Worm (Caenorhabditis elegans) whole organism, L3 larva: ENCODE data around the gene K08F4.5.

ENCODE experiments used
- R02D3.7 ChIP-seq: fragments of 150-350 bp; optimal IDR thresholded peaks from 2 replicates; lab custom pipeline; 2014; ENCODE audit warnings: missing biosample characterization, missing genetic modification characterization
- ZK546.5 ChIP-seq: sonication (generic microtip); optimal IDR thresholded peaks from 2 replicates; lab custom pipeline; 2017; ENCODE audit warnings: missing biosample characterization, missing genetic modification characterization
- aly-2 ChIP-seq: fragments of 150-350 bp; optimal IDR thresholded peaks from 2 replicates; lab custom pipeline; 2014; ENCODE audit warnings: missing biosample characterization, missing genetic modification characterization
- ama-1 ChIP-seq: fragments of 150-350 bp; optimal IDR thresholded peaks from 2 replicates; lab custom pipeline; 2018
- ceh-16 ChIP-seq: sonication (generic microtip); optimal IDR thresholded peaks from 2 replicates; lab custom pipeline; 2017; ENCODE audit warnings: missing biosample characterization, missing genetic modification characterization
- ceh-28 ChIP-seq: fragments of 150-350 bp; optimal IDR thresholded peaks from 2 replicates; lab custom pipeline; 2014; ENCODE audit warnings: missing biosample characterization, missing genetic modification reagents, missing genetic modification characterization
- ceh-82 ChIP-seq: fragments of 150-350 bp; optimal IDR thresholded peaks from 2 replicates; lab custom pipeline; 2014; ENCODE audit warnings: missing biosample characterization, missing genetic modification characterization
- ceh-9 ChIP-seq: sonication (generic microtip); optimal IDR thresholded peaks from 2 replicates; lab custom pipeline; 2018; ENCODE audit warnings: missing biosample characterization, missing genetic modification characterization
- egl-27 ChIP-seq: sonication (generic microtip); optimal IDR thresholded peaks from 4 replicates; lab custom pipeline; 2017; ENCODE audit warnings: missing biosample characterization, missing genetic modification reagents, missing genetic modification characterization
- egl-5 ChIP-seq: fragments of 150-350 bp; optimal IDR thresholded peaks from 2 replicates; lab custom pipeline; 2017; ENCODE audit warnings: missing biosample characterization, missing genetic modification reagents, missing genetic modification characterization, inconsistent platforms
- elt-1 ChIP-seq: fragments of 150-350 bp; optimal IDR thresholded peaks from 2 replicates; lab custom pipeline; 2014; ENCODE audit warnings: missing biosample characterization, missing genetic modification characterization
- elt-2 ChIP-seq: sonication (generic microtip); optimal IDR thresholded peaks from 2 replicates; lab custom pipeline; 2016; ENCODE audit warnings: missing genetic modification reagents, mild to moderate bottlenecking, missing genetic modification characterization, missing compliant biosample characterization
- elt-3 ChIP-seq, 3 experiments: fragments of 150-350 bp in 1 of 3; sonication (generic microtip) in 2 of 3; optimal IDR thresholded peaks; 2 replicates in 2 of 3; 4 replicates in 1 of 3; lab custom pipeline; 2014 to 2017; ENCODE audit warnings: missing biosample characterization in 3 of 3, missing genetic modification characterization in 3 of 3
- eor-1 ChIP-seq, 2 experiments: fragments of 150-350 bp; optimal IDR thresholded peaks; 2 replicates each; lab custom pipeline; 2014 to 2018; ENCODE audit warnings: missing biosample characterization in 2 of 2, missing genetic modification characterization in 2 of 2
- fkh-2 ChIP-seq: fragments of 150-350 bp; optimal IDR thresholded peaks from 2 replicates; lab custom pipeline; 2014; ENCODE audit warnings: missing biosample characterization, missing genetic modification reagents, missing genetic modification characterization
- fos-1 ChIP-seq: fragments of 150-350 bp; optimal IDR thresholded peaks from 2 replicates; lab custom pipeline; 2014; ENCODE audit warnings: missing biosample characterization, missing genetic modification characterization
- hmg-11 ChIP-seq: sonication (generic microtip); optimal IDR thresholded peaks from 2 replicates; lab custom pipeline; 2016; ENCODE audit warnings: missing genetic modification characterization, missing compliant biosample characterization
- jun-1 ChIP-seq: fragments of 150-350 bp; optimal IDR thresholded peaks from 2 replicates; lab custom pipeline; 2014; ENCODE audit warnings: missing biosample characterization, missing genetic modification reagents, missing genetic modification characterization
- lin-15B ChIP-seq: fragments of 150-350 bp; optimal IDR thresholded peaks from 2 replicates; lab custom pipeline; 2014; ENCODE audit warnings: missing biosample characterization, missing genetic modification characterization
- lin-39 ChIP-seq: fragments of 150-350 bp; optimal IDR thresholded peaks from 2 replicates; lab custom pipeline; 2018; ENCODE audit warnings: missing biosample characterization, missing genetic modification reagents, missing genetic modification characterization
- mml-1 ChIP-seq: fragments of 150-350 bp; sonication (generic microtip); optimal IDR thresholded peaks from 3 replicates; lab custom pipeline; 2014; ENCODE audit warnings: missing biosample characterization, missing genetic modification characterization
- nfya-1 ChIP-seq: sonication (generic microtip); optimal IDR thresholded peaks from 2 replicates; lab custom pipeline; 2017; ENCODE audit warnings: missing genetic modification characterization, mild to moderate bottlenecking, missing compliant biosample characterization, antibody characterized with exemption, moderate library complexity; ENCODE audit not compliant: insufficient read depth
- nhr-23 ChIP-seq: fragments of 150-350 bp; optimal IDR thresholded peaks from 2 replicates; lab custom pipeline; 2014; ENCODE audit warnings: missing biosample characterization, missing genetic modification reagents, missing genetic modification characterization
- nhr-237 ChIP-seq: fragments of 150-350 bp; optimal IDR thresholded peaks from 2 replicates; lab custom pipeline; 2014; ENCODE audit warnings: missing biosample characterization, missing genetic modification characterization
- nhr-25 ChIP-seq: sonication (generic microtip); optimal IDR thresholded peaks from 2 replicates; lab custom pipeline; 2017; ENCODE audit warnings: missing biosample characterization, missing genetic modification characterization
- nhr-28 ChIP-seq: fragments of 150-350 bp; optimal IDR thresholded peaks from 2 replicates; lab custom pipeline; 2014; ENCODE audit warnings: missing biosample characterization, missing genetic modification characterization
- nhr-67 ChIP-seq: fragments of 150-350 bp; optimal IDR thresholded peaks from 2 replicates; lab custom pipeline; 2014; ENCODE audit warnings: missing biosample characterization, missing genetic modification characterization
- nhr-76 ChIP-seq: fragments of 150-350 bp; sonication (generic microtip); optimal IDR thresholded peaks from 5 replicates; lab custom pipeline; 2014; ENCODE audit warnings: missing biosample characterization, missing genetic modification characterization
- nhr-77 ChIP-seq: fragments of 150-350 bp; optimal IDR thresholded peaks from 2 replicates; lab custom pipeline; 2014; ENCODE audit warnings: missing biosample characterization, missing genetic modification characterization
- pha-4 ChIP-seq: fragments of 150-350 bp; optimal IDR thresholded peaks from 2 replicates; lab custom pipeline; 2014; ENCODE audit warnings: missing biosample characterization, missing genetic modification reagents, missing genetic modification characterization
- pqm-1 ChIP-seq: fragments of 150-350 bp; optimal IDR thresholded peaks from 2 replicates; lab custom pipeline; 2017; ENCODE audit warnings: missing biosample characterization, missing genetic modification characterization, inconsistent platforms
- skn-1 ChIP-seq: fragments of 150-350 bp; optimal IDR thresholded peaks from 2 replicates; lab custom pipeline; 2014; ENCODE audit warnings: missing biosample characterization, missing genetic modification characterization
- snpc-4 ChIP-seq: fragments of 150-350 bp; optimal IDR thresholded peaks from 2 replicates; lab custom pipeline; 2014; ENCODE audit warnings: missing biosample characterization, missing genetic modification characterization
- tbx-2 ChIP-seq: sonication (generic microtip); optimal IDR thresholded peaks from 2 replicates; lab custom pipeline; 2016; ENCODE audit warnings: mild to moderate bottlenecking, missing genetic modification characterization, missing compliant biosample characterization
- unc-39 ChIP-seq: sonication (generic microtip); optimal IDR thresholded peaks from 4 replicates; lab custom pipeline; 2017; ENCODE audit warnings: missing biosample characterization, missing genetic modification characterization
- unc-62 ChIP-seq: fragments of 150-350 bp; sonication (generic microtip); optimal IDR thresholded peaks from 4 replicates; lab custom pipeline; 2014; ENCODE audit warnings: missing biosample characterization, missing genetic modification reagents, missing genetic modification characterization
- zag-1 ChIP-seq: fragments of 150-350 bp; optimal IDR thresholded peaks from 2 replicates; lab custom pipeline; 2014; ENCODE audit warnings: missing biosample characterization, missing genetic modification characterization
- ztf-4 ChIP-seq: fragments of 150-350 bp; optimal IDR thresholded peaks from 2 replicates; lab custom pipeline; 2014; ENCODE audit warnings: missing biosample characterization, missing genetic modification characterization

The K08F4.5 gene

DNA sequence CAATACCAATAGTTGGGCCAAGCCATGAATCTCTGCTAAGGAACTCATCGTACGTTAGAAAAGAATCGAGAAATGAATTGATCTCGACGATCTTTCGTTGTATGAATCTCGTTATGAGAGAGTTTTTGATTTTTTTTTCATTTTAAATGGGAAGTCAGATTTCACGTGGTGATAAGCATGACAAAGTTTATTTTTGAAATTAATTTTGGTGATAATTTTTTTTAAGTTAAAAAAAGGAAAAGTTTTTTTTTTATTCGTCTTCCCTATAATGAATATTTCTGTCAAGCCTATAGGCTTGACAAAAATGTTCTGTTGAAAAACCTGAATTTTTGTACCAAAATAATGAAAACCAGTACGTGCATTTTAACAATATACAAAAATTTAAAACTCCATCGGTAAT is at the start of gene K08F4.5:
Gene K08F4.5 (minus strand): TSS at position 101 of the 400 bp plus-strand sequence.
- no peak for TF ChIP-seq nfya-1 (tag; lab: Kevin White, UChicago)
- no peak for TF ChIP-seq pqm-1 (tag; lab: Kevin White, UChicago)
- no peak for TF ChIP-seq ceh-82 (tag; lab: Kevin White, UChicago)
- TF ChIP-seq elt-2 (tag; lab: Kevin White, UChicago): no peak
- no peak for TF ChIP-seq nhr-28 (tag; lab: Kevin White, UChicago)
- no peak for TF ChIP-seq unc-39 (tag; lab: Kevin White, UChicago)
- no peak for TF ChIP-seq nhr-237
- TF ChIP-seq nhr-67 (tag; lab: Kevin White, UChicago): no peak
- no peak for TF ChIP-seq nhr-25 (tag; lab: Kevin White, UChicago)
- no peak for TF ChIP-seq lin-15B (tag; lab: Kevin White, UChicago)
- no peak for TF ChIP-seq aly-2 (tag; lab: Kevin White, UChicago)
- no peak for TF ChIP-seq mml-1 (tag; lab: Kevin White, UChicago)
- no peak for TF ChIP-seq eor-1 (tag; optimal IDR thresholded peaks at IDR 0.05; lab: Kevin White, UChicago)
- TF ChIP-seq hmg-11: no peak
- TF ChIP-seq, all 47 proteins: peak for 0

DNA sequence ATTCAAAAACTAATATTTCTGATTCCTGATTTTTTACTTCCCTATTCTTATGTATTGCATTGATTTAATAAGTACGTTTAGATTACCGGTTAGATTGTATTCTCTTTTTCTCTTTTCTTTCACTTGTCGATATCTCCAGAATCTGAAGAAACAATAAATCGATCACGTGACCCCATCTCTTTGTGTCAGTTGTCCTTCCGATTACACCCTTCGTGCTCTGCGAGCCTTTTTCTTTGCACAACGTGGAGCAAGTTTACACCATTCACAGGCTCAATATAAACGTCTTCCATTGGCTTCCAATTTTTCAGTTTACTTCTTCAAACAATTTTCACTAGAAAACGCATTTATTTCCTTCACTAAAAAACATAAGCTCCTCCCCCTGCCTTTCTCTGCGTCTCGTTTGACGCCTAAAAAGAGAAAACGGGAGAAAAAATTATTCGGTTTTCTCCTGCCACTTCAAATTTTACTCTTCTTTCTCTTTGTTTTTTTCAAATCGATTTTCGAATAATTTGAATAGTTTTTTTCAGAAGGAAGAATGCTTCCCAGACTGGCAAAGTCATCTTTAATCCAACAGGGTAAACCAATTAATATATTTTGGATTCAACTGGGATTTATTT is 44.5 kb upstream of the K08F4.5 start, which contains the start of gene gta-1:
Gene gta-1 (plus strand): TSS at position 528 of the 617 bp plus-strand sequence.
- TF ChIP-seq mml-1 (tag; lab: Kevin White, UChicago) (no peak), nfya-1 (tag; lab: Kevin White, UChicago) (peak; percentile 37), aly-2 (tag; lab: Kevin White, UChicago) (no peak), nhr-76 (tag; lab: Kevin White, UChicago) (no peak), fos-1 (tag; lab: Kevin White, UChicago) (no peak), egl-5 (tag; lab: Kevin White, UChicago) (peak; percentile 52), ceh-28 (peak; percentile 14), hmg-11 (peak; percentile 18)

DNA sequence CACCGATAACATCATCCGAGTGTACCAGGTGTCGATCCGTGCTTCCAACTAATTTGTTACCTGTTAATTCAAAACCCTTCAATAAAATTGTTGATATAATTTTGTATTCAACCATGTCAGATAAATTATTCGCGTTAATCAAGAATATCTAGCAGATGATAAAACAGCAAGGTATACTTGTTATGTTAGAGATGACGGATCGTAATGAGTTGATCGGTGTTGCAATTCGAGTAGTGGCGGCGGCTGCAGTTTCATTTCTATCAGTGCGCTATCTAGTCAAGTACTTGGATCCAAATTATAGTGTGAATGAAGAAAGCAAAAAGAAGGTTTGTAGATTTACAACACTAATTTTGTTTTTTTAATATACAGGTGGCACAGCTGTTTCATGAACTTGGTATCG is 42.1 kb upstream of the K08F4.5 start, which contains the start of gene mspn-1:
Gene mspn-1 (plus strand): TSS at position 190 of the 400 bp plus-strand sequence.
- no peak for TF ChIP-seq unc-62 (GFP tag; lab: Kevin White, UChicago)
- TF ChIP-seq nhr-25 (tag; lab: Kevin White, UChicago): no peak
- TF ChIP-seq ceh-82 (tag; lab: Kevin White, UChicago): no peak
- TF ChIP-seq fkh-2 (tag; lab: Kevin White, UChicago): no peak
- no peak for TF ChIP-seq skn-1 (tag; lab: Kevin White, UChicago)
- no peak for TF ChIP-seq elt-1 (tag; lab: Kevin White, UChicago)
- no peak for TF ChIP-seq elt-3 (tag; optimal IDR thresholded peaks at IDR 0.05; lab: Kevin White, UChicago)
- TF ChIP-seq tbx-2 (tag; lab: Kevin White, UChicago): no peak
- no peak for TF ChIP-seq ama-1 (lab: Kevin White, UChicago)
- TF ChIP-seq ztf-4 (tag; lab: Kevin White, UChicago): no peak
- no peak for TF ChIP-seq R02D3.7

DNA sequence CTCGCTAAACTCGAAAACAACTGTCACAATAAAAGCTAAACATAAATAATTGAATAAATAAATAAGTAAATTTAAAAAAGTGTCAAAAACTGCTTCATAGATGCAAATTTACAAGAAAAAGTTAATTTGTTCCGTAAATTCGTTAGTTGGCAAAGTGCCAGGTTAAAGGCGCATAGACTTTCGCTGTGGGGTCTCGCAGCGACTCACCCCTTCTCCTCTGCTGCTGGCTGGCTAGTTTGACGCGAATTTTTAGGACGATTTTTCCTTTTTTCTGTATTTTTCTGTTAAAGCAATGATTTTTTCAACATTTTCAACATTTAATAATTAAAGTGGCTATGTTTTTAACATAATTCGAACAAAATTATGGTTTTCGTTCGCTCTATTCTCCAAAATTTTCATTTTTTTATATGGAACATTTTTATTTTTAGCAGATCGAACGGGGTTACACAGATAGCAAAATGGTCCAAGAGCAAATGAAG is 40.6 kb upstream of the K08F4.5 start, which contains the start of gene rack-1:
Gene rack-1 (plus strand): TSS at position 429 of the 479 bp plus-strand sequence.
- TF ChIP-seq nfya-1 (tag; lab: Kevin White, UChicago): peak; percentile 85
- TF ChIP-seq ceh-28: no peak
- TF ChIP-seq elt-2 (tag; lab: Kevin White, UChicago): peak; percentile 24
- peak; percentile 73 for TF ChIP-seq nhr-23 (tag; lab: Kevin White, UChicago)
- TF ChIP-seq snpc-4 (tag; lab: Kevin White, UChicago): peak; percentile 47
- no peak for TF ChIP-seq ceh-16 (tag; lab: Kevin White, UChicago)
- peak; percentile 65 for TF ChIP-seq hmg-11
- no peak for TF ChIP-seq R02D3.7
- no peak for TF ChIP-seq egl-27 (tag; lab: Kevin White, UChicago)
- TF ChIP-seq nhr-25 (tag; lab: Kevin White, UChicago): peak; percentile 52
- TF ChIP-seq tbx-2 (tag; lab: Kevin White, UChicago): no peak
- TF ChIP-seq nhr-77 (tag; lab: Kevin White, UChicago): no peak
- TF ChIP-seq nhr-237: no peak
- TF ChIP-seq fos-1 (tag; lab: Kevin White, UChicago): no peak
- TF ChIP-seq aly-2 (tag; lab: Kevin White, UChicago): no peak
- peak; percentile 70 for TF ChIP-seq pha-4 (tag; lab: Kevin White, UChicago)
- TF ChIP-seq unc-39 (tag; lab: Kevin White, UChicago): no peak
- no peak for TF ChIP-seq jun-1 (tag; lab: Kevin White, UChicago)
- no peak for TF ChIP-seq skn-1 (tag; lab: Kevin White, UChicago)
- TF ChIP-seq zag-1 (tag; lab: Kevin White, UChicago): no peak
- peak; percentile 79 for TF ChIP-seq lin-39
- TF ChIP-seq lin-15B (tag; lab: Kevin White, UChicago): peak; percentile 64
- TF ChIP-seq ZK546.5 (tag; lab: Kevin White, UChicago): no peak
- TF ChIP-seq ceh-9 (tag; lab: Kevin White, UChicago): no peak
